Worm (Caenorhabditis elegans) whole organism, early embryonic: Measurements from ENCODE around the gene srg-62.

Source experiments
- ceh-13 ChIP-seq: fragments of 200-800 bp; sonication (Bioruptor generic); optimal IDR thresholded peaks from 2 replicates; lab custom pipeline; 2018; ENCODE audit warnings: mild to moderate bottlenecking, missing genetic modification characterization, missing compliant biosample characterization
- ceh-36 ChIP-seq: sonication (generic microtip); optimal IDR thresholded peaks from 2 replicates; lab custom pipeline; 2016; ENCODE audit warnings: missing genetic modification characterization, inconsistent platforms, missing compliant biosample characterization

DNA sequence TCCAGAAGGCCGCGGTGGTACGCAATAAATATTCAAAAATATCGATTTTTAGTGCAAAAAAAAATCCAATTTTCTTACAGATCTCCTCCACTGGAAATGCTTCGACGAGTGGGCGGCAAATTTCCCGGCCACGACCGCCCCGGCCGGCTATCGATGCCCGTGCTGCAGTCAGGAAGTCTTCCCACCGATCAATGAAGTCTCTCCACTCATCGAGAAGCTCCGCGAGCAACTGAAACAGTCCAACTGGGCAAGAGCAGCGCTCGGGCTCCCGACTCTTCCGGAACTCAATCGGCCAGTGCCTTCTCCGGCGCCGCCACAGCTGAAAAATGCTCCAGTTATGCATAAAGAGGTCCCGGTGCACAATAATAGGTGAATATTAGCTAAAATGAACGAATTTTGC, 46.3 kb downstream of the srg-62 start, which contains the start of gene Y45G12B.3:
- TF ChIP-seq ceh-36 (no peak), ceh-13 (GFP tag; lab: Kevin White, UChicago) (no peak)
